Fruit fly (Drosophila melanogaster) whole organism, embryonic: ENCODE measurements around the gene rogdi.
A peak's percentile ranks its signal among the peaks of the same experiment; 100 is the strongest.

Experiments
- Atf6 ChIP-seq: fragments of 200-800 bp; sonication (Bioruptor generic); IDR thresholded peaks from 2 replicates; pipeline ENCODE4 v1.3.6; 2022; ENCODE audit warnings: missing biosample characterization, missing genetic modification characterization
- B-H2 ChIP-seq: fragments of 200-800 bp; sonication (Bioruptor generic); optimal IDR thresholded peaks from 2 replicates; lab custom pipeline; 2018; ENCODE audit warnings: missing biosample characterization, mild to moderate bottlenecking, missing genetic modification characterization
- Bgb ChIP-seq: fragments of 200-800 bp; sonication (Bioruptor generic); IDR thresholded peaks from 2 replicates; pipeline ENCODE4 v1.3.6; 2022; ENCODE audit warnings: missing biosample characterization, missing genetic modification characterization; ENCODE audit not compliant: partially characterized antibody
- CG10543 ChIP-seq: fragments of 200-800 bp; sonication (Bioruptor generic); optimal IDR thresholded peaks from 3 replicates; lab custom pipeline; 2017; ENCODE audit warnings: missing biosample characterization, mild to moderate bottlenecking, missing genetic modification characterization, moderate library complexity
- CG14667 ChIP-seq: fragments of 200-800 bp; sonication (Bioruptor generic); IDR thresholded peaks from 2 replicates; pipeline ENCODE4 v1.3.6; 2022; ENCODE audit warnings: missing biosample characterization, missing genetic modification characterization
- CG14860 ChIP-seq: fragments of 200-800 bp; sonication (Bioruptor generic); IDR thresholded peaks from 3 replicates; pipeline ENCODE4 v1.3.6; 2022; ENCODE audit warnings: missing biosample characterization, missing genetic modification characterization; ENCODE audit not compliant: partially characterized antibody
- CG1603 ChIP-seq: fragments of 200-800 bp; sonication (Bioruptor generic); optimal IDR thresholded peaks from 2 replicates; lab custom pipeline; 2019; ENCODE audit warnings: missing biosample characterization, mild to moderate bottlenecking, missing genetic modification characterization, moderate library complexity
- CG1647 ChIP-seq: fragments of 200-800 bp; sonication (Bioruptor generic); optimal IDR thresholded peaks from 3 replicates; lab custom pipeline; 2016; ENCODE audit warnings: missing biosample characterization, missing genetic modification characterization
- CG2875 ChIP-seq: fragments of 200-800 bp; sonication (Bioruptor generic); optimal IDR thresholded peaks from 2 replicates; lab custom pipeline; 2017; ENCODE audit warnings: missing biosample characterization, mild to moderate bottlenecking, missing genetic modification characterization, missing genetic modification reagents
- CG31365 ChIP-seq: fragments of 200-800 bp; sonication (Bioruptor generic); optimal IDR thresholded peaks from 2 replicates; lab custom pipeline; 2018; ENCODE audit warnings: missing biosample characterization, mild to moderate bottlenecking, missing genetic modification characterization
- CG32532 ChIP-seq: fragments of 200-800 bp; sonication (Bioruptor generic); IDR thresholded peaks from 2 replicates; pipeline ENCODE4 v1.3.6; 2022; ENCODE audit warnings: missing biosample characterization, missing genetic modification characterization
- CG32767 ChIP-seq: fragments of 200-800 bp; sonication (Bioruptor generic); IDR thresholded peaks from 2 replicates; pipeline ENCODE4 v1.3.6; 2022; ENCODE audit warnings: missing biosample characterization, missing genetic modification characterization
- CG6254 ChIP-seq: fragments of 200-800 bp; sonication (Bioruptor generic); optimal IDR thresholded peaks from 3 replicates; lab custom pipeline; 2017; ENCODE audit warnings: mild to moderate bottlenecking, missing biosample characterization, missing genetic modification reagents, missing genetic modification characterization
- CG7839 ChIP-seq: fragments of 200-800 bp; sonication (Bioruptor generic); optimal IDR thresholded peaks from 3 replicates; lab custom pipeline; 2018; ENCODE audit warnings: missing biosample characterization, mild to moderate bottlenecking, missing genetic modification characterization, moderate library complexity
- CG8924 ChIP-seq: fragments of 200-800 bp; optimal IDR thresholded peaks from 3 replicates; lab custom pipeline; 2019; ENCODE audit warnings: missing biosample characterization, mild to moderate bottlenecking, missing genetic modification characterization, moderate library complexity
- CTCF ChIP-seq: fragments of 200-800 bp; sonication (Bioruptor generic); optimal IDR thresholded peaks from 2 replicates; lab custom pipeline; 2017; ENCODE audit warnings: missing biosample characterization, mild to moderate bottlenecking, missing genetic modification characterization, moderate library complexity
- E2f2 ChIP-seq: fragments of 200-800 bp; sonication (Bioruptor generic); IDR thresholded peaks from 2 replicates; pipeline ENCODE4 v1.3.6; 2022; ENCODE audit warnings: missing biosample characterization, missing genetic modification characterization
- Eip74EF ChIP-seq, 2 experiments: fragments of 200-800 bp in 1 of 2; fragments of >200 bp in 1 of 2; sonication (Bioruptor generic) in 1 of 2; optimal IDR thresholded peaks; 2 replicates each; lab custom pipeline; 2017 to 2019; ENCODE audit warnings: missing biosample characterization in 2 of 2, missing genetic modification characterization in 2 of 2, mild to moderate bottlenecking in 1 of 2, moderate library complexity in 1 of 2
- Fer2 ChIP-seq: fragments of 200-800 bp; sonication (Bioruptor generic); optimal IDR thresholded peaks from 2 replicates; lab custom pipeline; 2018; ENCODE audit warnings: missing biosample characterization, mild to moderate bottlenecking, missing genetic modification characterization, moderate library complexity
- HLH54F ChIP-seq: fragments of 200-800 bp; sonication (Bioruptor generic); optimal IDR thresholded peaks from 3 replicates; lab custom pipeline; 2016; ENCODE audit warnings: missing biosample characterization, missing genetic modification characterization
- HLHmδ ChIP-seq: fragments of 200-800 bp; sonication (Bioruptor generic); optimal IDR thresholded peaks from 2 replicates; lab custom pipeline; 2018; ENCODE audit warnings: missing biosample characterization, mild to moderate bottlenecking, missing genetic modification characterization, moderate library complexity
- Hr3 ChIP-seq: fragments of 200-800 bp; sonication (Bioruptor generic); optimal IDR thresholded peaks from 3 replicates; lab custom pipeline; 2016; ENCODE audit warnings: missing biosample characterization, missing genetic modification characterization
- NK7.1 ChIP-seq: fragments of 200-800 bp; sonication (Bioruptor generic); optimal IDR thresholded peaks from 3 replicates; lab custom pipeline; 2016; ENCODE audit warnings: missing biosample characterization, missing genetic modification characterization
- Neu2 ChIP-seq: fragments of 200-800 bp; sonication (Bioruptor generic); optimal IDR thresholded peaks from 3 replicates; lab custom pipeline; 2016; ENCODE audit warnings: missing biosample characterization, missing genetic modification characterization, borderline replicate concordance
- PHDP ChIP-seq: fragments of 200-800 bp; sonication (Bioruptor generic); optimal IDR thresholded peaks from 3 replicates; lab custom pipeline; 2018; ENCODE audit warnings: missing biosample characterization, mild to moderate bottlenecking, missing genetic modification characterization, moderate library complexity
- Scr ChIP-seq: fragments of 200-800 bp; sonication (Bioruptor generic); IDR thresholded peaks from 2 replicates; pipeline ENCODE4 v1.3.6; 2022; ENCODE audit warnings: missing biosample characterization, missing genetic modification characterization; ENCODE audit not compliant: partially characterized antibody
- amos ChIP-seq: fragments of 200-800 bp; sonication (Bioruptor generic); IDR thresholded peaks from 2 replicates; pipeline ENCODE4 v1.3.6; 2022; ENCODE audit warnings: missing biosample characterization, missing genetic modification characterization; ENCODE audit not compliant: partially characterized antibody
- dati ChIP-seq: fragments of 200-800 bp; sonication (Bioruptor generic); IDR thresholded peaks from 2 replicates; pipeline ENCODE4 v1.3.6; 2022; ENCODE audit warnings: missing biosample characterization, missing genetic modification characterization
- fd64A ChIP-seq: fragments of 200-800 bp; sonication (Bioruptor generic); optimal IDR thresholded peaks from 3 replicates; lab custom pipeline; 2018; ENCODE audit warnings: missing biosample characterization, mild to moderate bottlenecking, missing genetic modification characterization
- gcm2 ChIP-seq: fragments of 200-800 bp; sonication (Bioruptor generic); optimal IDR thresholded peaks from 2 replicates; lab custom pipeline; 2016; ENCODE audit warnings: missing biosample characterization, missing genetic modification characterization
- gfzf ChIP-seq: fragments of 200-800 bp; sonication (Bioruptor generic); optimal IDR thresholded peaks from 2 replicates; lab custom pipeline; 2016; ENCODE audit warnings: missing biosample characterization, mild to moderate bottlenecking, missing genetic modification characterization, moderate library complexity
- gt ChIP-seq: fragments of 200-800 bp; sonication (Bioruptor generic); IDR thresholded peaks from 2 replicates; pipeline ENCODE4 v1.3.6; 2022; ENCODE audit warnings: missing biosample characterization, missing genetic modification characterization
- jing ChIP-seq: fragments of 200-800 bp; sonication (Bioruptor generic); optimal IDR thresholded peaks from 2 replicates; lab custom pipeline; 2018; ENCODE audit warnings: missing biosample characterization, mild to moderate bottlenecking, missing genetic modification characterization
- lola ChIP-seq, 3 experiments: fragments of >200 bp in 2 of 3; fragments of 200-800 bp in 1 of 3; sonication (Bioruptor generic) in 1 of 3; optimal IDR thresholded peaks; 2 replicates each; lab custom pipeline; 2017 to 2019; ENCODE audit warnings: missing biosample characterization in 3 of 3, missing genetic modification characterization in 3 of 3, mild to moderate bottlenecking in 1 of 3, moderate library complexity in 1 of 3
- lov ChIP-seq, 2 experiments: fragments of 200-800 bp in 1 of 2; fragments of >200 bp in 1 of 2; sonication (Bioruptor generic) in 1 of 2; IDR thresholded peaks in 1 of 2; optimal IDR thresholded peaks in 1 of 2; 2 replicates in 1 of 2; 3 replicates in 1 of 2; pipeline versions ENCODE4 v1.3.6 to Lab custom; 2017 to 2022; ENCODE audit warnings: missing biosample characterization in 1 of 2, missing genetic modification characterization in 1 of 2
- mirr ChIP-seq: fragments of 200-800 bp; sonication (Bioruptor generic); optimal IDR thresholded peaks from 3 replicates; lab custom pipeline; 2018; ENCODE audit warnings: missing biosample characterization, mild to moderate bottlenecking, missing genetic modification characterization
- nau ChIP-seq: fragments of 200-800 bp; sonication (Bioruptor generic); optimal IDR thresholded peaks from 3 replicates; lab custom pipeline; 2017; ENCODE audit warnings: missing biosample characterization, mild to moderate bottlenecking, missing genetic modification characterization, missing genetic modification reagents
- nom ChIP-seq: fragments of 200-800 bp; sonication (Bioruptor generic); optimal IDR thresholded peaks from 2 replicates; lab custom pipeline; 2017; ENCODE audit warnings: missing biosample characterization, missing genetic modification characterization, mild to moderate bottlenecking, moderate library complexity, missing genetic modification reagents
- oc ChIP-seq: fragments of 200-800 bp; sonication (Bioruptor generic); optimal IDR thresholded peaks from 2 replicates; lab custom pipeline; 2018; ENCODE audit warnings: missing biosample characterization, mild to moderate bottlenecking, missing genetic modification characterization, moderate library complexity
- odd ChIP-seq: fragments of 200-800 bp; sonication (Bioruptor generic); optimal IDR thresholded peaks from 2 replicates; lab custom pipeline; 2017; ENCODE audit warnings: missing biosample characterization, mild to moderate bottlenecking, missing genetic modification characterization
- p53 ChIP-seq: fragments of 200-800 bp; sonication (Bioruptor generic); optimal IDR thresholded peaks from 2 replicates; lab custom pipeline; 2016; ENCODE audit warnings: missing biosample characterization, missing genetic modification characterization
- pzg ChIP-seq: fragments of 200-800 bp; sonication (Bioruptor generic); optimal IDR thresholded peaks from 3 replicates; lab custom pipeline; 2018; ENCODE audit warnings: missing biosample characterization, mild to moderate bottlenecking, missing genetic modification characterization, moderate library complexity
- run ChIP-seq: fragments of 200-800 bp; sonication (Bioruptor generic); optimal IDR thresholded peaks from 3 replicates; lab custom pipeline; 2018; ENCODE audit warnings: missing biosample characterization, mild to moderate bottlenecking, missing genetic modification characterization
- stc ChIP-seq: fragments of 200-800 bp; sonication (Bioruptor generic); IDR thresholded peaks from 2 replicates; pipeline ENCODE4 v1.3.6; 2022; ENCODE audit warnings: missing biosample characterization, missing genetic modification characterization
- stwl ChIP-seq: fragments of 200-800 bp; sonication (Bioruptor generic); optimal IDR thresholded peaks from 3 replicates; lab custom pipeline; 2018; ENCODE audit warnings: missing biosample characterization, mild to moderate bottlenecking, missing genetic modification characterization, moderate library complexity
- tgo ChIP-seq: fragments of 200-800 bp; sonication (Bioruptor generic); IDR thresholded peaks from 3 replicates; pipeline ENCODE4 v1.3.6; 2022; ENCODE audit warnings: missing biosample characterization, missing genetic modification characterization
- trem ChIP-seq: fragments of 200-800 bp; optimal IDR thresholded peaks from 3 replicates; lab custom pipeline; 2019; ENCODE audit warnings: missing biosample characterization, mild to moderate bottlenecking, missing genetic modification characterization, moderate library complexity
- wek ChIP-seq: fragments of 200-800 bp; sonication (Bioruptor generic); optimal IDR thresholded peaks from 3 replicates; lab custom pipeline; 2018; ENCODE audit warnings: missing biosample characterization, mild to moderate bottlenecking, missing genetic modification characterization, moderate library complexity
- zen2 ChIP-seq: fragments of 200-800 bp; sonication (Bioruptor generic); IDR thresholded peaks from 3 replicates; pipeline ENCODE4 v1.3.6; 2022; ENCODE audit warnings: missing biosample characterization, missing genetic modification characterization; ENCODE audit not compliant: partially characterized antibody

The rogdi gene

DNA sequence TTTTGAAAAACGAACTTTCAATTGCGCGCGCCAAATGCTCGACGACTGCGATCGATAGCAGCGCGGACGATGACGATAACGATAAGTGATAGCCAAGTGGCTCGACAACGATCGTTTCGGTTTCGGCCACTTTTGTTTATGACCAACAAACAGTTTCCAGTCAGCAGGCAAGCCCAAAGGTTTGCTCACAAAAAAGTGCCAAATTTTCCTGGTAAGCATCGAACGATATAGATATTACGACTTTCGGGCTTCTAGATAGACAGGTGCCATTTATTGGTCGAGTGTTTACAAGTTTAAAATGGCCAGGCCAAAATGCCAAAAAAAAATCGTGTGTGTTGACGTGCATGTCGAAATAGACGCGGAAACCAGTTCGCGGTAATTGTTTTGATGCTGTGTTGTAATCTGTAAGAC, 6.2 kb downstream of the rogdi start, which contains the start of gene CG7724 (continued):
- peak; percentile 18 for TF ChIP-seq trem (tag; lab: Kevin White, UChicago)
- peak; percentile 73 for TF ChIP-seq Scr
- TF ChIP-seq CG14667 (GFP tag; lab: Robert Waterston, UW): no peak
- no peak for TF ChIP-seq stc (GFP tag; lab: Robert Waterston, UW)
- TF ChIP-seq CG14860: peak; percentile 88
- TF ChIP-seq Eip74EF (GFP tag; optimal IDR thresholded peaks at IDR 0.05; lab: Kevin White, UChicago): peak in 1 of 2 experiments; percentile 45
- TF ChIP-seq CG7839 (tag; lab: Kevin White, UChicago): no peak
- no peak for TF ChIP-seq lola (GFP tag; optimal IDR thresholded peaks at IDR 0.05; lab: Kevin White, UChicago)
- TF ChIP-seq CTCF: peak; percentile 14
- no peak for TF ChIP-seq CG32767 (GFP tag; lab: Robert Waterston, UW)
- no peak for TF ChIP-seq CG6254 (GFP tag; lab: Kevin White, UChicago)
- TF ChIP-seq Bgb (GFP tag; lab: Robert Waterston, UW): peak; percentile 88
- TF ChIP-seq mirr (GFP tag; lab: Kevin White, UChicago): peak; percentile 15
- no peak for TF ChIP-seq B-H2 (GFP tag; lab: Kevin White, UChicago)
- no peak for TF ChIP-seq CG31365 (tag; lab: Kevin White, UChicago)
- no peak for TF ChIP-seq Hr3 (GFP tag; lab: Kevin White, UChicago)
- TF ChIP-seq p53: no peak
- TF ChIP-seq CG32532: 0 out of 2 replicates have a peak, but pooled peaks have one; percentile 21
- TF ChIP-seq CG10543 (GFP tag; lab: Kevin White, UChicago): peak; percentile 19
- TF ChIP-seq stwl: peak; percentile 72
- TF ChIP-seq nom (GFP tag; lab: Kevin White, UChicago): no peak
- TF ChIP-seq jing (GFP tag; lab: Kevin White, UChicago): no peak
- TF ChIP-seq CG8924 (tag; lab: Kevin White, UChicago): no peak
- TF ChIP-seq gfzf (GFP tag; lab: Kevin White, UChicago): peak; percentile 6
- no peak for TF ChIP-seq nau (GFP tag; lab: Kevin White, UChicago)
- no peak for TF ChIP-seq dati (GFP tag; lab: Robert Waterston, UW)
- no peak for TF ChIP-seq HLHmδ (GFP tag; lab: Kevin White, UChicago)
- peak; percentile 90 for TF ChIP-seq zen2
- no peak for TF ChIP-seq gt (GFP tag; lab: Robert Waterston, UW)
- no peak for TF ChIP-seq gcm2
- no peak for TF ChIP-seq run (tag; lab: Kevin White, UChicago)
- TF ChIP-seq PHDP: peak; percentile 39
- TF ChIP-seq pzg: peak; percentile 31
- peak; percentile 73; the same call in 1 of the 2 replicates for TF ChIP-seq amos (GFP tag; lab: Robert Waterston, UW)
- no peak for TF ChIP-seq Fer2
- no peak for TF ChIP-seq oc (tag; lab: Kevin White, UChicago)
- TF ChIP-seq fd64A (GFP tag; lab: Kevin White, UChicago): no peak
- no peak for TF ChIP-seq Neu2
- TF ChIP-seq tgo (GFP tag; lab: Robert Waterston, UW): no peak
- peak; percentile 93 for TF ChIP-seq E2f2
- no peak for TF ChIP-seq HLH54F (GFP tag; lab: Kevin White, UChicago)
- TF ChIP-seq wek (GFP tag; lab: Kevin White, UChicago): no peak
- TF ChIP-seq NK7.1 (GFP tag; lab: Kevin White, UChicago): no peak
- TF ChIP-seq CG1603 (tag; lab: Kevin White, UChicago): peak; percentile 25
- no peak for TF ChIP-seq CG2875 (GFP tag; lab: Kevin White, UChicago)
- no peak for TF ChIP-seq CG1647 (GFP tag; lab: Kevin White, UChicago)
- no peak for TF ChIP-seq odd (GFP tag; lab: Kevin White, UChicago)
- TF ChIP-seq Atf6: peak; percentile 38; the same call in 1 of the 2 replicates
- no peak for TF ChIP-seq lov (optimal IDR thresholded peaks at IDR 0.05; lab: Kevin White, UChicago)
- no peak for TF ChIP-seq lov (GFP tag; IDR thresholded peaks at IDR 0.05; lab: Robert Waterston, UW)
